Worm (Caenorhabditis elegans): ENCODE measurements around the gene F27B10.1.

Gene F27B10.1

DNA sequence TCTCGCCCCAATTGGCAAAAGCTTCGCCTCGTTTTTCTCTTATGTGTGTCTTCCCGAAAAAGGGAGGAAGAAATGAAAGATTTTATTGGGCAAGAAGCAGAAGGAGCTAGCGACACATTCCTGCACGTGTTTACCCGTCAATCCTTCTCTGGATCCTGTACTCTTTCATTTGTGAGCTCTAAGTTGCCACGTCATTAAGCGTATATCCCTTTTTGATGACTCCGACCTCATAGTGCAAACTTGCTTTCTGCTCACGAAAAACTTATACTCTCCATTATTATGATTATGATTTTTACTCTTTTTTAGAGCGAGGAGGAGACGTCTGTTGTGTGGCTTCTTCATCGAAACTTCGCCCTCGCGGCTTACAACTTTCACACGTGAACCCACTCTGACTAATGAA, at the start of gene F27B10.1:
TSS of gene F27B10.1 (plus strand) at position 301 of the 400 bp plus-strand sequence.
- TF ChIP-seq aly-1 (tag; optimal IDR thresholded peaks at IDR 0.05), result no peak
- no peak for TF ChIP-seq ceh-36 (tag; optimal IDR thresholded peaks at IDR 0.05)
- no peak for TF ChIP-seq sea-1 (GFP tag; conservative IDR thresholded peaks at IDR 0.05)
- TF ChIP-seq B0310.2 (tag; optimal IDR thresholded peaks at IDR 0.05), result no peak

DNA sequence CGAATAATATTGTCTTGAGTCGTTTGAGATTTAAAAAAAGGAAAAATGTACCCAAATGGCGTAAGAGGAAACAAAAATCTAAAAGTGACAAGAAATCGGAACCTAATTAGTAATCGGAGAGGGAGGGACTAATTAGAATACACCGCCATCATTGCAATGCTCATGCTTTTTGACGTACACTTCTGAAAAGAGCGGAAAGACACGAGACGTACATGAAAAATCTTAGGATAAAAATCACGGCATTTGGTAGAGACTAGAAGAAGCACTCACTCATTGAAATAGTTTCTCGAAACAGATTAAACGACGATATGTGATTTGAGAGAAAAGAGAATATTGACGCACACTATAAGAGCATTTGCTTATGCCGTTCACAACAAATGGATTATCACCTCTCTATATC, 49.4 kb upstream of the F27B10.1 start:
- no peak for TF ChIP-seq ceh-13 (GFP tag; optimal IDR thresholded peaks at IDR 0.05)
- no peak for TF ChIP-seq hmbx-1 (tag; optimal IDR thresholded peaks at IDR 0.05)
- TF ChIP-seq sea-1 (GFP tag; conservative IDR thresholded peaks at IDR 0.05), result no peak
- no peak for TF ChIP-seq B0310.2 (tag; optimal IDR thresholded peaks at IDR 0.05)
- TF ChIP-seq tra-4 (tag; optimal IDR thresholded peaks at IDR 0.05), result no peak
- TF ChIP-seq flt-1 (GFP tag; IDR thresholded peaks at IDR 0.05), result no peak
- no peak for TF ChIP-seq tbx-37 (GFP tag; conservative IDR thresholded peaks at IDR 0.05)
- no peak for TF ChIP-seq hmg-4 (GFP tag; optimal IDR thresholded peaks at IDR 0.05)

DNA sequence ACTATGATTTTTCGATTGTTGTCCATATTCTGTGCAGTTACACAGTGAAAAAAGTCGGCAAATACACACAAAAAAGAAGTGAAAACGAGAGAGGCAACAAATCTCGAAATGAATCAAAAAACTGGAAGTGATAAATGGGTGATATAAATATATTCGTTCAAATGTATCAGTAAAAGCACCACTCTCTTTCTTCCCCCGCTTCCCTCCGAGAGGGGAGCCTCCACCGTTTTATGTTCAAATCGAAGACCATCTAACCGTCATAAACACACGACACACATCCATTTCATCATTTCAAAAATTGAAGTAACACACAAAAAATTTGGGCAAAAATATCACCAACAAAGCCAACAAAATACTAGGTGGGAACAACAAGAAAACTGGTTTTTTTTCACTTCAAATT, 45.4 kb upstream of the F27B10.1 start, which contains the start of gene F20A1.6:
TSS of gene F20A1.6 (minus strand) at position 101 of the 400 bp plus-strand sequence.
- no peak for TF ChIP-seq sea-1 (GFP tag; conservative IDR thresholded peaks at IDR 0.05)

DNA sequence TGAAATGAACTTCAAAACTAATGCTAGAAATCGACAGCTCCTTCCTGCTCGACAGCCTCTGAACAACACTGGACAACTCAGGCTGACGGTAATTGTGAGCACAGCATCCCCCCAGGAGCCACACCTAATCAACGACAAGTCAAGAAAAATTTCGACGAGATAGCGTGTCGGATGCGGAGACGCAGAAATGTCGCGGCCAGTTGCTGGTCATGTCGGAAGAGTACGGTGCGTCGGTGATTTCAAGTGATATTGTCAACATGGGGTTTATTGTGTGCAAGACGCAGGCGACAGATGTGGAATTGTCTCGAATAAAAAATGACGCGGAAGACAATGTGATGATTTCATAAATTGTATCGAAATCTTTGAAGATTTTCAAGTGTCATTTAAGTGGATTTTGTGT, 35.9 kb upstream of the F27B10.1 start, which contains the start of gene twk-11:
TSS of gene twk-11 (minus strand) at position 101 of the 400 bp plus-strand sequence.
- TF ChIP-seq flt-1 (GFP tag; IDR thresholded peaks at IDR 0.05) (no peak), scrt-1 (GFP tag; IDR thresholded peaks at IDR 0.05) (no peak), hmbx-1 (tag; optimal IDR thresholded peaks at IDR 0.05) (no peak), ceh-36 (tag; optimal IDR thresholded peaks at IDR 0.05) (no peak), tbx-11 (GFP tag; IDR thresholded peaks at IDR 0.05) (no peak), hnd-1 (tag; optimal IDR thresholded peaks at IDR 0.05) (no peak), hmg-4 (GFP tag; optimal IDR thresholded peaks at IDR 0.05) (no peak)

DNA sequence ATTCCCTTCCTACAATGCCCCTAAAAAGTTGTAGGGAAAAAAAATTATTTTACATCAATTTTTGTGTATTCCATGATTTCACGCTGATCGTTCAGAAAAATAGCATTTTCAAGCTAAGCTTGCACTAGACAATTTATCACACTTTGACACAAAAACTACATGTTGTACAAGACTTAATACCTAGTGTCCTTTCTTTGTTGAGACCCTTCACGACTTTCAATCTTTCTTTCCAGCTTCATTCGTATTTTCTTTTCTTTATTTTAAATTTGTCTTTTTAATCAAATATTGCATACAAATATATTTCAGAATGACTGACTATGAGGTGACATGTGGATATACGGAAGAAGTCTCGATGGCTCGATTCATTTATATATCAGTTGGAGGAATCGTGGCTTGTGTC, 26.4 kb upstream of the F27B10.1 start, which contains the start of gene F20A1.2:
TSS of gene F20A1.2 (plus strand) at position 301 of the 400 bp plus-strand sequence.
- TF ChIP-seq B0310.2 (tag; optimal IDR thresholded peaks at IDR 0.05) (no peak), ama-1 (optimal IDR thresholded peaks at IDR 0.05) (no peak), hnd-1 (tag; optimal IDR thresholded peaks at IDR 0.05) (no peak), ets-7 (tag; optimal IDR thresholded peaks at IDR 0.05) (no peak), tbx-11 (GFP tag; IDR thresholded peaks at IDR 0.05) (no peak), pes-1 (GFP tag; IDR thresholded peaks at IDR 0.05) (no peak), tra-4 (tag; optimal IDR thresholded peaks at IDR 0.05) (no peak), sea-1 (GFP tag; conservative IDR thresholded peaks at IDR 0.05) (no peak), aly-1 (tag; optimal IDR thresholded peaks at IDR 0.05) (no peak), ceh-13 (GFP tag; optimal IDR thresholded peaks at IDR 0.05) (no peak), scrt-1 (GFP tag; IDR thresholded peaks at IDR 0.05) (no peak), F13C5.2 (tag; optimal IDR thresholded peaks at IDR 0.05) (no peak), hmbx-1 (tag; optimal IDR thresholded peaks at IDR 0.05) (no peak), flt-1 (GFP tag; IDR thresholded peaks at IDR 0.05) (no peak)

DNA sequence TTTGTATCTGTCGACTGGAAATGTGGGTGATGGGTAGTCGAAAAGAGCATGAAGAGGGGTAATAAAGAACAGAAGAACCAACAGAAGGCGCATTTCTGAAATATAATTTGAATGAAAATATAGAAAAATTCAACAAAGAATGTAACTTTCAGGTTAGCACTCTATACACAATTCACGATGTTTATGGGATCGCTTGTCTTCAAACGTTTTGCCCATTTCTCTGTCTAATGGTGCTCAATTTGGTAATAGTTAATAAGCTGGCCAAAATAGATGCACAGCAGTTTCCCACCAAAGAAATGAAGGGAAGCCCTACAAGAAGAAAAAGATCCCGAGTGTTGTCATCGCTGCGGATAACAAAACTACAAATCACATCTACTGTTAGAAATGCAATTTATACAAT, 24.9 kb upstream of the F27B10.1 start, which contains the start of gene F20A1.8:
TSS of gene F20A1.8 (minus strand) at position 101 of the 400 bp plus-strand sequence.
- TF ChIP-seq F13C5.2 (tag; optimal IDR thresholded peaks at IDR 0.05), result no peak
- TF ChIP-seq sea-1 (GFP tag; conservative IDR thresholded peaks at IDR 0.05), result no peak
- no peak for TF ChIP-seq pes-1 (GFP tag; IDR thresholded peaks at IDR 0.05)
- TF ChIP-seq tra-4 (tag; optimal IDR thresholded peaks at IDR 0.05), result no peak
- no peak for TF ChIP-seq hnd-1 (tag; optimal IDR thresholded peaks at IDR 0.05)
- no peak for TF ChIP-seq ceh-36 (tag; optimal IDR thresholded peaks at IDR 0.05)
- TF ChIP-seq aly-1 (tag; optimal IDR thresholded peaks at IDR 0.05), result no peak
- TF ChIP-seq tbx-11 (GFP tag; IDR thresholded peaks at IDR 0.05), result no peak
- TF ChIP-seq ceh-13 (GFP tag; optimal IDR thresholded peaks at IDR 0.05), result no peak
- no peak for TF ChIP-seq hmbx-1 (tag; optimal IDR thresholded peaks at IDR 0.05)

DNA sequence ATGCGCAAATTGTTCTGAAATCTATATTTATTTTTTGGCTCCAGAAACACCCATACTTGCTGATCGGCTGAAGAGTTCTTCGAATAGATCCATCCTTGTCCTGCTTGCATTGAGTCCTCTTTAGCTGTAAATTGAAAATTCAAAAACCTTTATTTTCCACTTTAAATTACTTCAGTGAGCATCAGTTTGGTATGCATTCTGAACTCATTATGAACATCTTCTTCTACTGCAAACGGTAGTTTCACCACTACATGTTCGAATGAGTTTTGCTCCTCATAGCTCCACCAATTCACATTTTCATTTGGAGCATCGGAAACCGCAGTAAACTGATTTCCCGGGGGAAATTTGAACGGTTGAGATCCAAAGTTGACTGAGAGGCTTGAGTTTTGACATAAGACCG, 22.3 kb upstream of the F27B10.1 start:
- no peak for TF ChIP-seq hmbx-1 (tag; optimal IDR thresholded peaks at IDR 0.05)
- TF ChIP-seq flt-1 (GFP tag; IDR thresholded peaks at IDR 0.05), result no peak
- TF ChIP-seq F13C5.2 (tag; optimal IDR thresholded peaks at IDR 0.05), result no peak
- no peak for TF ChIP-seq ama-1 (optimal IDR thresholded peaks at IDR 0.05)

DNA sequence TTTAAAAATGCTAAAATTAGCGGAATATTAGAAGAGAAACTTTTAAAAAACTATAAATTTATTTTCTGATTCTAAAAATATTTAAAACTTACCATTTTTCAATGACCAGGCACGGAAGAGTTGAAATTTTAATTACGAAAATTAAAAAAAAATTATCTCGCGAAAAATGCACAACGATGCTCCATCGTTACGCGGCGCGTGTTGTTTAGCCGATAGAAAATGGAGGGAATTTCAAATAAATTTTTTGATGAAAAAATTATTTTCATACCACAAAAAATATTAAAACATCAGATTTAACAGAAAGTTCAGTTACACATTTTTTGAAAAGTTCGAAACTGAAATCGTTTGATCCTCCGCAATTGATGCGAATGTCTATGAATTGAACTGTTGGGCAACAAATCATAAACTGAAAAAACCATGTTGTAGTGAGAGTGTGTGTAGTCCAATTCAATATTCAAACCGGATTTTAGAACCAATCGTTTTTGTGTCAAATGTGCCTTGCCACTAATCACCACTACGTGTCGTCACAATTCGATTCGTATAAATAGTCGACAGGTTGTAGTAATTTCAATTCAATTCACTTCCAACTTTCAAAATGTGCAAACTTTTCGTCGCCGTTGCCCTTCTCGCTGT, 21.2 kb upstream of the F27B10.1 start, which contains the start of the genes tofu-2 and spig-1:
TSS of gene tofu-2 (minus strand) at position 116 of the 633 bp plus-strand sequence.
TSS of gene spig-1 (plus strand) at position 583 of the 633 bp plus-strand sequence.
- no peak for TF ChIP-seq ama-1 (optimal IDR thresholded peaks at IDR 0.05)
- no peak for TF ChIP-seq scrt-1 (GFP tag; IDR thresholded peaks at IDR 0.05)
- TF ChIP-seq flt-1 (GFP tag; IDR thresholded peaks at IDR 0.05), result no peak
- no peak for TF ChIP-seq tbx-37 (GFP tag; conservative IDR thresholded peaks at IDR 0.05)
- no peak for TF ChIP-seq ets-7 (tag; optimal IDR thresholded peaks at IDR 0.05)
- no peak for TF ChIP-seq ceh-13 (GFP tag; optimal IDR thresholded peaks at IDR 0.05)
- no peak for TF ChIP-seq aly-1 (tag; optimal IDR thresholded peaks at IDR 0.05)
- TF ChIP-seq F13C5.2 (tag; optimal IDR thresholded peaks at IDR 0.05), result no peak
- no peak for TF ChIP-seq B0310.2 (tag; optimal IDR thresholded peaks at IDR 0.05)
- TF ChIP-seq hmbx-1 (tag; optimal IDR thresholded peaks at IDR 0.05), result no peak
- no peak for TF ChIP-seq tra-4 (tag; optimal IDR thresholded peaks at IDR 0.05)
- no peak for TF ChIP-seq ceh-36 (tag; optimal IDR thresholded peaks at IDR 0.05)
- no peak for TF ChIP-seq sea-1 (GFP tag; conservative IDR thresholded peaks at IDR 0.05)
- no peak for TF ChIP-seq hmg-4 (GFP tag; optimal IDR thresholded peaks at IDR 0.05)
- no peak for TF ChIP-seq hnd-1 (tag; optimal IDR thresholded peaks at IDR 0.05)
- TF ChIP-seq pes-1 (GFP tag; IDR thresholded peaks at IDR 0.05), result no peak
